Worm (Caenorhabditis elegans) whole organism, L4/young adult: ENCODE results near the gene F27D9.13.

ENCODE experiments used
- dao-5 ChIP-seq: sonication (generic microtip); optimal IDR thresholded peaks from 2 replicates; lab custom pipeline; 2016; ENCODE audit warnings: missing genotype, missing genetic modification characterization, moderate library complexity, missing compliant biosample characterization
- him-1 ChIP-seq: sonication (generic microtip); optimal IDR thresholded peaks from 2 replicates; lab custom pipeline; 2016; ENCODE audit warnings: missing genotype, missing genetic modification reagents, missing genetic modification characterization, missing compliant biosample characterization

DNA sequence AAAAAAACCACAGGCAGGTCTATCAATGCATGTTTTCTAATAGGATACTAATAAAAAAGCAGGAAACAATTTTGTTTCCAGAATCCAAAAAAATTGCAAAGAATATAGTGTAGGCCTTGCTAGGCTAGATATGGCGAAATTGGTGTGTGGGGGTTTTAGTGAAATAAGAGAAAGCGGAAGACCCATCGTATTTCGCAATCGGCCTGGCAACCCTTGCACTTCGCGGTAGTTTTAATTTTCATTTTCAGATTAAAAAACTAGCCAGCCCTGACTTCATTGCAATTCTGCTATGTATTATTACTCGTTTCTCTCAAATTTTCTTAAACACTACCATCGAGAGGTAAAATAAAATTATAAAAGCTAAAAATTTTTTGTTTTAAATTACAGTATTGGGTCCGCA, 7.6 kb upstream of the F27D9.13 start:
- TF ChIP-seq dao-5 (tag; lab: Kevin White, UChicago) (no peak), him-1 (tag; lab: Kevin White, UChicago) (no peak)
